Fruit fly (Drosophila melanogaster) Kc167 (cell line): Measurements from ENCODE around the gene Lip3.

Experiments
- insv ChIP-seq: fragments of >200 bp; optimal IDR thresholded peaks from 3 replicates; lab custom pipeline; 2018; ENCODE audit warnings: missing external identifiers
- psq ChIP-seq: fragments of >200 bp; optimal IDR thresholded peaks from 2 replicates; lab custom pipeline; 2017; ENCODE audit warnings: missing external identifiers

- TF ChIP-seq psq (lab: Kevin White, UChicago) = no peak
- no peak for TF ChIP-seq insv (lab: Kevin White, UChicago)
Observed at dm6 chr3R:13365665-13366414, 5.9 kb downstream of the Lip3 start.
